Fruit fly (Drosophila melanogaster) whole organism: Measurements from ENCODE around the gene Serinc.

Experiments
- CG8478 ChIP-seq: fragments of >200 bp; optimal IDR thresholded peaks from 2 replicates; lab custom pipeline; 2018; ENCODE audit warnings: inconsistent platforms
- Dll ChIP-seq: fragments of >200 bp; optimal IDR thresholded peaks from 2 replicates; lab custom pipeline; 2017
- EcR ChIP-seq, 2 experiments: fragments of >200 bp; optimal IDR thresholded peaks; 2 replicates each; lab custom pipeline; 2017; ENCODE audit warnings: missing biosample characterization in 2 of 2, missing genetic modification characterization in 2 of 2, missing genetic modification reagents in 2 of 2
- pan ChIP-seq: fragments of >200 bp; optimal IDR thresholded peaks from 2 replicates; lab custom pipeline; 2017
- psq ChIP-seq: fragments of >200 bp; optimal IDR thresholded peaks from 2 replicates; lab custom pipeline; 2017
- usp ChIP-seq: fragments of >200 bp; optimal IDR thresholded peaks from 2 replicates; lab custom pipeline; 2017; ENCODE audit warnings: missing biosample characterization, missing genetic modification characterization, mixed read lengths

DNA sequence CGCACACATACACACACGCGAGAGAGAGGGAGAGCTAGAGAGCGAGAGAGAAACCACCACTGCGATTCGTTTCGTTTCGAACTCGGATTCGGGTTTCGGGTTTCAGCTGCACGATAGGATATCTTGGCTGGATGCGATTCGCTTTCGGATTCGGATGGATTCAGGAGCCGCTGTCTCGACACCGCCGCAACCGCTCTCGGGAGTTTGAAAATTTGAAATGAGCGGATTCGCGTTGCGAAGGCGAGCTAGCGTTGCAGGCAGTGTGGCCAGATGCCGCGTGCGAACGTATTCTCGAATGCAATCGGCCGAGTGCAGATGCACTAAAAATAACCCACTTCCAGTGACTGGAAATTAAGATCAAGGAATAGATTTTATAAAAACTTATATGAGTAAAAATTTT, 956 bp upstream of the Serinc start, which contains the start of gene fax:
- TF ChIP-seq usp, result no peak
- no peak for TF ChIP-seq Dll (lab: Kevin White, UChicago)
- TF ChIP-seq EcR (GFP tag; optimal IDR thresholded peaks at IDR 0.05; lab: Kevin White, UChicago), result no peak
- no peak for TF ChIP-seq psq (lab: Kevin White, UChicago)
- no peak for TF ChIP-seq CG8478 (lab: Kevin White, UChicago)
- TF ChIP-seq pan, result no peak
